Fruit fly (Drosophila melanogaster) S2 (cell line): ENCODE data around the gene pum.

Experiments used
- CG8478 ChIP-seq: fragments of >200 bp; optimal IDR thresholded peaks from 2 replicates; lab custom pipeline; 2018
- CTCF ChIP-seq, 2 experiments: fragments of >200 bp; optimal IDR thresholded peaks; 2 replicates each; lab custom pipeline; 2018

pum gene

dm6 chr3R:9222355-9222754 is 15.1 kb downstream of the pum start:
- TF ChIP-seq CTCF (optimal IDR thresholded peaks at IDR 0.05; lab: Kevin White, UChicago) (no peak), CG8478 (lab: Kevin White, UChicago) (no peak)

- no peak for TF ChIP-seq CG8478 (lab: Kevin White, UChicago)
- no peak for TF ChIP-seq CTCF (optimal IDR thresholded peaks at IDR 0.05; lab: Kevin White, UChicago)
Measured at dm6 chr3R:9220064-9220864, 17.2 kb downstream of the pum start.

dm6 chr3R:9217607-9218006 is 19.9 kb downstream of the pum start:
- no peak for TF ChIP-seq CTCF (optimal IDR thresholded peaks at IDR 0.05; lab: Kevin White, UChicago)
- TF ChIP-seq CG8478 (lab: Kevin White, UChicago) = no peak

- TF ChIP-seq CG8478 (lab: Kevin White, UChicago) (no peak), CTCF (optimal IDR thresholded peaks at IDR 0.05; lab: Kevin White, UChicago) (no peak)
Measured at dm6 chr3R:9215551-9215950, 21.9 kb downstream of the pum start.

- TF ChIP-seq CG8478 (lab: Kevin White, UChicago) = no peak
- peak in 1 of 2 experiments; percentile 64 for TF ChIP-seq CTCF (optimal IDR thresholded peaks at IDR 0.05; lab: Kevin White, UChicago)
Measured at dm6 chr3R:9214235-9214634, 23.2 kb downstream of the pum start.

- TF ChIP-seq CTCF (optimal IDR thresholded peaks at IDR 0.05; lab: Kevin White, UChicago) (no peak), CG8478 (lab: Kevin White, UChicago) (no peak)
Measured at dm6 chr3R:9213029-9213428, 24.5 kb downstream of the pum start.

dm6 chr3R:9195821-9196220 is 41.7 kb downstream of the pum start:
- TF ChIP-seq CG8478 (lab: Kevin White, UChicago) (no peak), CTCF (optimal IDR thresholded peaks at IDR 0.05; lab: Kevin White, UChicago) (peak; percentile 59 to 61)

- TF ChIP-seq CTCF (optimal IDR thresholded peaks at IDR 0.05; lab: Kevin White, UChicago) = no peak
Measured at dm6 chr3R:9189890-9190640, 47.4 kb downstream of the pum start.

dm6 chr3R:9177217-9177616 is 60.3 kb downstream of the pum start, which contains the start of gene CG11997:
Gene CG11997, plus strand, starts transcription at chr3R:9177517.
- TF ChIP-seq CG8478 (lab: Kevin White, UChicago) = no peak

dm6 chr3R:9174769-9175168 is 62.7 kb downstream of the pum start:
- no peak for TF ChIP-seq CG8478 (lab: Kevin White, UChicago)
- peak in 1 of 2 experiments; percentile 12 for TF ChIP-seq CTCF (optimal IDR thresholded peaks at IDR 0.05; lab: Kevin White, UChicago)

- no peak for TF ChIP-seq CTCF (optimal IDR thresholded peaks at IDR 0.05; lab: Kevin White, UChicago)
- TF ChIP-seq CG8478 (lab: Kevin White, UChicago) = no peak
Measured at dm6 chr3R:9171237-9171636, 66.2 kb downstream of the pum start.

- TF ChIP-seq CTCF (optimal IDR thresholded peaks at IDR 0.05; lab: Kevin White, UChicago) (no peak), CG8478 (lab: Kevin White, UChicago) (no peak)
Measured at dm6 chr3R:9168012-9168411, 69.5 kb downstream of the pum start.

dm6 chr3R:9160394-9160793 is 77.1 kb downstream of the pum start:
- TF ChIP-seq CG8478 (lab: Kevin White, UChicago) = no peak
- no peak for TF ChIP-seq CTCF (optimal IDR thresholded peaks at IDR 0.05; lab: Kevin White, UChicago)

- no peak for TF ChIP-seq CTCF (optimal IDR thresholded peaks at IDR 0.05; lab: Kevin White, UChicago)
- no peak for TF ChIP-seq CG8478 (lab: Kevin White, UChicago)
Measured at dm6 chr3R:9159756-9160383, 77.6 kb downstream of the pum start.

- no peak for TF ChIP-seq CTCF (optimal IDR thresholded peaks at IDR 0.05; lab: Kevin White, UChicago)
- TF ChIP-seq CG8478 (lab: Kevin White, UChicago) = no peak
Measured at dm6 chr3R:9158915-9159314, 78.6 kb downstream of the pum start.
